Fruit fly (Drosophila melanogaster) whole organism, embryonic: Measurements from ENCODE around the gene da.
A peak's percentile ranks its signal among the peaks of the same experiment; 100 is the strongest.

Experiments used
- Ada2b ChIP-seq: fragments of 200-800 bp; sonication (Bioruptor generic); IDR thresholded peaks from 2 replicates; pipeline ENCODE4 v1.3.6; 2022; ENCODE audit warnings: missing biosample characterization, missing genetic modification characterization
- B-H2 ChIP-seq: fragments of 200-800 bp; sonication (Bioruptor generic); optimal IDR thresholded peaks from 2 replicates; lab custom pipeline; 2018; ENCODE audit warnings: missing biosample characterization, mild to moderate bottlenecking, missing genetic modification characterization
- CG10147 ChIP-seq: fragments of 200-800 bp; sonication (Bioruptor generic); optimal IDR thresholded peaks from 2 replicates; lab custom pipeline; 2019; ENCODE audit warnings: missing biosample characterization, mild to moderate bottlenecking, missing genetic modification characterization, moderate library complexity
- CG10274 ChIP-seq: fragments of 200-800 bp; sonication (Bioruptor generic); optimal IDR thresholded peaks from 3 replicates; lab custom pipeline; 2017; ENCODE audit warnings: missing biosample characterization, mild to moderate bottlenecking, missing genetic modification characterization
- CG10543 ChIP-seq: fragments of 200-800 bp; sonication (Bioruptor generic); optimal IDR thresholded peaks from 3 replicates; lab custom pipeline; 2017; ENCODE audit warnings: missing biosample characterization, mild to moderate bottlenecking, missing genetic modification characterization, moderate library complexity
- CG11456 ChIP-seq: fragments of 200-800 bp; sonication (Bioruptor generic); IDR thresholded peaks from 3 replicates; pipeline ENCODE4 v1.3.6; 2022; ENCODE audit warnings: missing biosample characterization, missing genetic modification characterization
- CG12071 ChIP-seq: fragments of 200-800 bp; sonication (Bioruptor generic); optimal IDR thresholded peaks from 3 replicates; lab custom pipeline; 2018; ENCODE audit warnings: missing biosample characterization, mild to moderate bottlenecking, missing genetic modification characterization
- CG13123 ChIP-seq: fragments of 200-800 bp; sonication (Bioruptor generic); optimal IDR thresholded peaks from 2 replicates; lab custom pipeline; 2016; ENCODE audit warnings: missing biosample characterization, missing genetic modification characterization
- CG15011 ChIP-seq: fragments of 200-800 bp; sonication (Bioruptor generic); optimal IDR thresholded peaks from 3 replicates; lab custom pipeline; 2018; ENCODE audit warnings: missing biosample characterization, mild to moderate bottlenecking, missing genetic modification characterization
- CG16863 ChIP-seq: fragments of 200-800 bp; sonication (Bioruptor generic); optimal IDR thresholded peaks from 3 replicates; lab custom pipeline; 2016; ENCODE audit warnings: missing biosample characterization, missing genetic modification characterization
- CG18764 ChIP-seq: fragments of 200-800 bp; sonication (Bioruptor generic); optimal IDR thresholded peaks from 3 replicates; lab custom pipeline; 2016; ENCODE audit warnings: missing biosample characterization, missing genetic modification characterization
- CG32767 ChIP-seq: fragments of 200-800 bp; sonication (Bioruptor generic); IDR thresholded peaks from 2 replicates; pipeline ENCODE4 v1.3.6; 2022; ENCODE audit warnings: missing biosample characterization, missing genetic modification characterization
- CG3847 ChIP-seq: fragments of 200-800 bp; sonication (Bioruptor generic); IDR thresholded peaks from 2 replicates; pipeline ENCODE4 v1.3.6; 2022; ENCODE audit warnings: missing biosample characterization, missing genetic modification characterization
- CG6791 ChIP-seq: fragments of 200-800 bp; sonication (Bioruptor generic); IDR thresholded peaks from 3 replicates; pipeline ENCODE4 v1.3.6; 2022; ENCODE audit warnings: missing biosample characterization, missing genetic modification characterization; ENCODE audit not compliant: partially characterized antibody
- CG7556 ChIP-seq: fragments of 200-800 bp; sonication (Bioruptor generic); optimal IDR thresholded peaks from 2 replicates; lab custom pipeline; 2017; ENCODE audit warnings: missing biosample characterization, mild to moderate bottlenecking, missing genetic modification characterization
- CG7786 ChIP-seq: fragments of 200-800 bp; sonication (Bioruptor generic); optimal IDR thresholded peaks from 2 replicates; lab custom pipeline; 2016; ENCODE audit warnings: missing biosample characterization, missing genetic modification characterization
- CG7963 ChIP-seq: fragments of 200-800 bp; sonication (Bioruptor generic); IDR thresholded peaks from 3 replicates; pipeline ENCODE4 v1.3.6; 2022; ENCODE audit warnings: missing biosample characterization, missing genetic modification characterization; ENCODE audit not compliant: partially characterized antibody
- CG8765 ChIP-seq: fragments of 200-800 bp; sonication (Bioruptor generic); IDR thresholded peaks from 2 replicates; pipeline ENCODE4 v1.3.6; 2022; ENCODE audit warnings: missing biosample characterization, missing genetic modification characterization
- Camta ChIP-seq: fragments of 200-800 bp; sonication (Bioruptor generic); optimal IDR thresholded peaks from 2 replicates; lab custom pipeline; 2016; ENCODE audit warnings: missing biosample characterization, missing genetic modification characterization
- Fer3 ChIP-seq: fragments of 200-800 bp; sonication (Bioruptor generic); optimal IDR thresholded peaks from 2 replicates; lab custom pipeline; 2018; ENCODE audit warnings: missing biosample characterization, mild to moderate bottlenecking, missing genetic modification characterization, moderate library complexity
- HLH4C ChIP-seq: fragments of 200-800 bp; sonication (Bioruptor generic); IDR thresholded peaks from 3 replicates; pipeline ENCODE4 v1.3.6; 2022; ENCODE audit warnings: missing biosample characterization, missing genetic modification characterization; ENCODE audit not compliant: partially characterized antibody
- Hmr ChIP-seq: fragments of 200-800 bp; sonication (Bioruptor generic); optimal IDR thresholded peaks from 3 replicates; lab custom pipeline; 2017; ENCODE audit warnings: mild to moderate bottlenecking, missing biosample characterization, missing genetic modification reagents, missing genetic modification characterization
- Lhr ChIP-seq: fragments of 200-800 bp; sonication (Bioruptor generic); optimal IDR thresholded peaks from 3 replicates; lab custom pipeline; 2017; ENCODE audit warnings: mild to moderate bottlenecking, missing biosample characterization, missing genetic modification reagents, missing genetic modification characterization
- Neu2 ChIP-seq: fragments of 200-800 bp; sonication (Bioruptor generic); optimal IDR thresholded peaks from 3 replicates; lab custom pipeline; 2016; ENCODE audit warnings: missing biosample characterization, missing genetic modification characterization, borderline replicate concordance
- Nf-YA ChIP-seq: fragments of 200-800 bp; sonication (Bioruptor generic); IDR thresholded peaks from 2 replicates; pipeline ENCODE4 v1.3.6; 2022; ENCODE audit warnings: missing biosample characterization, missing genetic modification characterization
- NfI ChIP-seq: fragments of 200-800 bp; sonication (Bioruptor generic); optimal IDR thresholded peaks from 3 replicates; lab custom pipeline; 2018; ENCODE audit warnings: missing biosample characterization, mild to moderate bottlenecking, missing genetic modification characterization, moderate library complexity
- Ptx1 ChIP-seq: fragments of 200-800 bp; sonication (Bioruptor generic); IDR thresholded peaks from 2 replicates; pipeline ENCODE4 v1.3.6; 2022; ENCODE audit warnings: missing biosample characterization, missing genetic modification characterization
- Rx ChIP-seq: fragments of 200-800 bp; sonication (Bioruptor generic); IDR thresholded peaks from 2 replicates; pipeline ENCODE4 v1.3.6; 2022; ENCODE audit warnings: missing biosample characterization, missing genetic modification characterization
- Trl ChIP-seq, 3 experiments: fragments of >200 bp in 2 of 3; fragments of 200-800 bp in 1 of 3; sonication (Bioruptor generic) in 1 of 3; optimal IDR thresholded peaks; 2 replicates in 1 of 3; 3 replicates in 2 of 3; lab custom pipeline; 2016 to 2017; ENCODE audit warnings: missing biosample characterization in 1 of 3, missing genetic modification characterization in 1 of 3
- Vsx1 ChIP-seq: fragments of 200-800 bp; sonication (Bioruptor generic); optimal IDR thresholded peaks from 2 replicates; lab custom pipeline; 2017; ENCODE audit warnings: missing biosample characterization, mild to moderate bottlenecking, missing genetic modification characterization, missing genetic modification reagents
- Xbp1 ChIP-seq: fragments of 200-800 bp; sonication (Bioruptor generic); optimal IDR thresholded peaks from 3 replicates; lab custom pipeline; 2016; ENCODE audit warnings: missing biosample characterization, mild to moderate bottlenecking, missing genetic modification characterization
- ab ChIP-seq: fragments of 200-800 bp; sonication (Bioruptor generic); optimal IDR thresholded peaks from 2 replicates; lab custom pipeline; 2016; ENCODE audit warnings: missing biosample characterization, missing genetic modification characterization
- az2 ChIP-seq: fragments of 200-800 bp; sonication (Bioruptor generic); optimal IDR thresholded peaks from 3 replicates; lab custom pipeline; 2016; ENCODE audit warnings: missing biosample characterization, missing genetic modification characterization
- chn ChIP-seq: fragments of 200-800 bp; sonication (Bioruptor generic); optimal IDR thresholded peaks from 2 replicates; lab custom pipeline; 2016; ENCODE audit warnings: missing biosample characterization, missing genetic modification characterization
- dm ChIP-seq: fragments of 200-800 bp; sonication (Bioruptor generic); optimal IDR thresholded peaks from 3 replicates; lab custom pipeline; 2016; ENCODE audit warnings: missing biosample characterization, missing genetic modification characterization
- eyg ChIP-seq: fragments of 200-800 bp; sonication (Bioruptor generic); optimal IDR thresholded peaks from 3 replicates; lab custom pipeline; 2016; ENCODE audit warnings: missing biosample characterization, missing genetic modification characterization
- gem ChIP-seq: fragments of 200-800 bp; sonication (Bioruptor generic); optimal IDR thresholded peaks from 2 replicates; lab custom pipeline; 2019; ENCODE audit warnings: missing biosample characterization, mild to moderate bottlenecking, missing genetic modification characterization, moderate library complexity
- gfzf ChIP-seq: fragments of 200-800 bp; sonication (Bioruptor generic); optimal IDR thresholded peaks from 2 replicates; lab custom pipeline; 2016; ENCODE audit warnings: missing biosample characterization, mild to moderate bottlenecking, missing genetic modification characterization, moderate library complexity
- jing ChIP-seq: fragments of 200-800 bp; sonication (Bioruptor generic); optimal IDR thresholded peaks from 2 replicates; lab custom pipeline; 2018; ENCODE audit warnings: missing biosample characterization, mild to moderate bottlenecking, missing genetic modification characterization
- mam ChIP-seq: fragments of 200-800 bp; sonication (Bioruptor generic); optimal IDR thresholded peaks from 3 replicates; lab custom pipeline; 2016; ENCODE audit warnings: missing biosample characterization, missing genetic modification characterization
- oc ChIP-seq: fragments of 200-800 bp; sonication (Bioruptor generic); optimal IDR thresholded peaks from 2 replicates; lab custom pipeline; 2018; ENCODE audit warnings: missing biosample characterization, mild to moderate bottlenecking, missing genetic modification characterization, moderate library complexity
- peb ChIP-seq: fragments of 200-800 bp; sonication (Bioruptor generic); IDR thresholded peaks from 2 replicates; pipeline ENCODE4 v1.3.6; 2022; ENCODE audit warnings: missing biosample characterization, missing genetic modification characterization
- pfk ChIP-seq: fragments of 200-800 bp; sonication (Bioruptor generic); optimal IDR thresholded peaks from 2 replicates; lab custom pipeline; 2018; ENCODE audit warnings: missing biosample characterization, mild to moderate bottlenecking, missing genetic modification characterization, moderate library complexity
- sc ChIP-seq, 3 experiments: fragments of >200 bp in 2 of 3; fragments of 200-800 bp in 1 of 3; sonication (Bioruptor generic) in 1 of 3; optimal IDR thresholded peaks; 2 replicates in 2 of 3; 3 replicates in 1 of 3; lab custom pipeline; 2017; ENCODE audit warnings: mild to moderate bottlenecking in 1 of 3, missing biosample characterization in 1 of 3, missing genetic modification characterization in 1 of 3, missing genetic modification reagents in 1 of 3
- sna ChIP-seq: fragments of 200-800 bp; sonication (Bioruptor generic); IDR thresholded peaks from 2 replicates; pipeline ENCODE4 v1.3.6; 2022; ENCODE audit warnings: missing biosample characterization, missing genetic modification characterization; ENCODE audit not compliant: partially characterized antibody
- sob ChIP-seq: fragments of 200-800 bp; sonication (Bioruptor generic); IDR thresholded peaks from 2 replicates; pipeline ENCODE4 v1.3.6; 2022; ENCODE audit warnings: missing biosample characterization, missing genetic modification characterization
- unc-4 ChIP-seq: fragments of 200-800 bp; sonication (Bioruptor generic); IDR thresholded peaks from 2 replicates; pipeline ENCODE4 v1.3.6; 2022; ENCODE audit warnings: missing biosample characterization, missing genetic modification characterization; ENCODE audit not compliant: partially characterized antibody
- wor ChIP-seq: fragments of 200-800 bp; sonication (Bioruptor generic); IDR thresholded peaks from 2 replicates; pipeline ENCODE4 v1.3.6; 2022; ENCODE audit warnings: missing biosample characterization, missing genetic modification characterization

Gene da

DNA sequence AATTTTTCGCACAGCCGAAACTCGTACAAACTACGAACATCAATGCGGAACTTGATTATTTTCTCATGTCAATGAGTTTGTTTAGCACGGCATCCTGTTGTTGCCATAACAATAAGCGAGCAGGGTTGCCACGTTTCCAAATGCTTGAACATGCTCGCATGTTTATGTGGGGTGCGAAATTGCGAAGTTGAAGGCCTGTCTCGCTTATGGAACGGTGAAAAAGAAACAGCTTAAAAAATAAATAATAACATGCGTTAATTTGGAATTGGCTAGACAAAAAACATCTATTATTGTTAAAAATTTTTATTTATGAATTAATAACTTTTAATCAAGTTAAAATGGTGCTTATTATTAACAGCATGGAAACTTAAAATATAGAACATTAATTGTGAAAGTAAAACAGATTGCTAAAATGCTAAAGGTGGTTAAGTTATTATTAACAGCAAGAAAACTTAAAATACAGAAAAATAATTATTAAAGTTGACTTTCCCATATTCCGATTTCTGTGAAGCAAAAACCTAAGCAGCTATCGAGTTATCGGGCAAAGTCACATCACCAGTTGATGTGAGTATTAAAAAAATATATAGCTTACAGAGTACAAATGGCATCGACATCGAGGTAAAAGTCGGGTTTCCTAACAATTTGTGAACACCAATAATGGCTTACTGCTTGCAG lies 43.0 kb downstream of the da start, which contains the start of the genes Bug22 and TfIIB (continued):
- TF ChIP-seq dm (GFP tag; lab: Kevin White, UChicago): peak; percentile 74
- TF ChIP-seq CG11456 (GFP tag; lab: Robert Waterston, UW): peak; percentile 90
- peak; percentile 65 for TF ChIP-seq CG13123 (GFP tag; lab: Kevin White, UChicago)
- TF ChIP-seq wor (GFP tag; lab: Robert Waterston, UW): no peak
- TF ChIP-seq gfzf: peak; percentile 15
- TF ChIP-seq CG12071 (GFP tag; lab: Kevin White, UChicago): no peak
- TF ChIP-seq CG16863: peak; percentile 35
- no peak for TF ChIP-seq Nf-YA (GFP tag; lab: Robert Waterston, UW)
- peak; percentile 85 for TF ChIP-seq gem (tag; lab: Kevin White, UChicago)
- TF ChIP-seq sob (GFP tag; lab: Robert Waterston, UW): peak; percentile 68
- no peak for TF ChIP-seq Hmr
- peak; percentile 81 for TF ChIP-seq chn (GFP tag; lab: Kevin White, UChicago)
- TF ChIP-seq sna (GFP tag; lab: Robert Waterston, UW): no peak
- peak; percentile 83 for TF ChIP-seq Xbp1
- TF ChIP-seq jing (GFP tag; lab: Kevin White, UChicago): no peak
- TF ChIP-seq CG10274 (GFP tag; lab: Kevin White, UChicago): no peak
- TF ChIP-seq CG8765 (GFP tag; lab: Robert Waterston, UW): no peak
- TF ChIP-seq oc: no peak
- peak; percentile 53 for TF ChIP-seq Camta
- TF ChIP-seq CG10147 (GFP tag; lab: Kevin White, UChicago): peak; percentile 58
- TF ChIP-seq mam (GFP tag; lab: Kevin White, UChicago): peak; percentile 77
- no peak for TF ChIP-seq Vsx1 (GFP tag; lab: Kevin White, UChicago)
- peak; percentile 73 for TF ChIP-seq CG3847
- peak; percentile 80 for TF ChIP-seq CG10543 (GFP tag; lab: Kevin White, UChicago)
- TF ChIP-seq pfk (GFP tag; lab: Kevin White, UChicago): peak; percentile 93
- peak; percentile 62 for TF ChIP-seq CG18764 (GFP tag; lab: Kevin White, UChicago)
- no peak for TF ChIP-seq CG15011 (GFP tag; lab: Kevin White, UChicago)
- TF ChIP-seq Neu2 (GFP tag; lab: Kevin White, UChicago): no peak
- TF ChIP-seq Trl (optimal IDR thresholded peaks at IDR 0.05; lab: Kevin White, UChicago): no peak
- TF ChIP-seq Trl (GFP tag; optimal IDR thresholded peaks at IDR 0.05; lab: Kevin White, UChicago): peak; percentile 54
- TF ChIP-seq peb (GFP tag; lab: Robert Waterston, UW): no peak
- TF ChIP-seq NfI: peak; percentile 82
- peak; percentile 60 for TF ChIP-seq Ada2b (GFP tag; lab: Robert Waterston, UW)
- TF ChIP-seq eyg (GFP tag; lab: Kevin White, UChicago): no peak
- TF ChIP-seq az2 (GFP tag; lab: Kevin White, UChicago): peak; percentile 76
- peak; percentile 69 for TF ChIP-seq CG7556
- TF ChIP-seq Ptx1 (GFP tag; lab: Robert Waterston, UW): peak; percentile 75
- TF ChIP-seq CG6791 (GFP tag; lab: Robert Waterston, UW): peak; percentile 22; the same call in 1 of the 3 replicates
- no peak for TF ChIP-seq sc (optimal IDR thresholded peaks at IDR 0.05; lab: Kevin White, UChicago)
- no peak for TF ChIP-seq sc (GFP tag; optimal IDR thresholded peaks at IDR 0.05; lab: Kevin White, UChicago)
- peak; percentile 76 for TF ChIP-seq B-H2 (GFP tag; lab: Kevin White, UChicago)
- TF ChIP-seq unc-4 (GFP tag; lab: Robert Waterston, UW): no peak; the same call in 1 of the 2 replicates
- TF ChIP-seq CG32767 (GFP tag; lab: Robert Waterston, UW): no peak
- TF ChIP-seq HLH4C (GFP tag; lab: Robert Waterston, UW): 0 out of 3 replicates have a peak, but pooled peaks have one; percentile 33
- TF ChIP-seq Rx (GFP tag; lab: Robert Waterston, UW): peak; percentile 40
- peak; percentile 70 for TF ChIP-seq Fer3 (tag; lab: Kevin White, UChicago)
- TF ChIP-seq Lhr: peak; percentile 26
- no peak for TF ChIP-seq ab (GFP tag; lab: Kevin White, UChicago)
- peak; percentile 66 for TF ChIP-seq CG7786 (GFP tag; lab: Kevin White, UChicago)
- no peak for TF ChIP-seq CG7963 (GFP tag; lab: Robert Waterston, UW)
